Fruit fly (Drosophila melanogaster): Measurements from ENCODE around the gene CG13693.

Gene CG13693

DNA sequence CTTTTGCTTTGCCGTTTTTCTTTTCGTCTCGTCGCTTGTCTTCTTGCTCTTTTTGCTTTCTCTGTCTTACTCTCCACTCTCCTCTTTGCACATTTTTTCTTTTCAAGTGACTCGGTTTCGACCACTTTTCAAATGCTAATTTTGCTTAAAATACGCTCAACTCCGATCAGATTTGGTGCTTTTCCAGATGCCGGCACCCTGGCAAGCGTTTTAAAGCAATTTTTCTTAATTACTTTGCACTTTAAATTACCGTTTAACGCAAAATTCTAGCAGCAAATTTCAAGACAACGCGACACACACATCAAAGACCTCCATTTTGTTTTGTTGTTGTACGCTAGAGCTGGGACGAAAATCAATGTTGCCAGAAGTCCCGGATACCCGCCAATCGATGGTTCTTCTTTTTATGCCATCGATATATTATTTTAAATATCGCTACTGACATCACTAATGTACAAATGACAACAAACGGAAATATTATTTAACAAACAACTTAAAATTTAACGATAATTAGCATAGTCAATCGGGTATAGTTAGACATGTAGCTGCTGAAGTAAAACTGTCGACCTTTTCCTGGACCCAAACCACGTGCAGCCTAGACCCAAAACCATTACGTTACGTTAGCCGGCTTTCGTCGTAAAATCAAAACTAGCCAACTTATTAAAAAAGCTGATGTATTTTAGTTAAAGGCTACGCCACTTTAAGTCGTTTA, 18.4 kb downstream of the CG13693 start, which contains the start of gene kis (continued):
- TF ChIP-seq Vsx1 (GFP tag; optimal IDR thresholded peaks at IDR 0.05) (no peak), ATbp (GFP tag; optimal IDR thresholded peaks at IDR 0.05) (no peak), Kr (GFP tag; optimal IDR thresholded peaks at IDR 0.05) (no peak), CG17359 (tag; optimal IDR thresholded peaks at IDR 0.05) (peak; percentile 45), Eip74EF (GFP tag; optimal IDR thresholded peaks at IDR 0.05) (peak in 1 of 2 experiments; percentile 13), lbe (GFP tag; optimal IDR thresholded peaks at IDR 0.05) (peak; percentile 26), CG17186 (GFP tag; optimal IDR thresholded peaks at IDR 0.05) (peak; percentile 34), pum (GFP tag; optimal IDR thresholded peaks at IDR 0.05) (no peak), CG4820 (GFP tag; optimal IDR thresholded peaks at IDR 0.05) (no peak), otp (GFP tag; IDR thresholded peaks at IDR 0.05) (no peak), D19A (tag; optimal IDR thresholded peaks at IDR 0.05) (peak; percentile 22), CG4854 (GFP tag; optimal IDR thresholded peaks at IDR 0.05) (peak; percentile 30), croc (GFP tag; conservative IDR thresholded peaks at IDR 0.05) (no peak), Fer2 (tag; optimal IDR thresholded peaks at IDR 0.05) (no peak), mam (GFP tag; optimal IDR thresholded peaks at IDR 0.05) (peak; percentile 56), CG13624 (GFP tag; optimal IDR thresholded peaks at IDR 0.05) (peak; percentile 68), CG12769 (tag; optimal IDR thresholded peaks at IDR 0.05) (peak; percentile 70), HHEX (GFP tag; optimal IDR thresholded peaks at IDR 0.05) (no peak), tap (tag; optimal IDR thresholded peaks at IDR 0.05) (no peak), CG18476 (GFP tag; optimal IDR thresholded peaks at IDR 0.05) (peak; percentile 2), nom (GFP tag; optimal IDR thresholded peaks at IDR 0.05) (peak; percentile 84), zen2 (GFP tag; IDR thresholded peaks at IDR 0.05; ENCODE audit: partially characterized antibody) (peak; percentile 94), CG7372 (GFP tag; IDR thresholded peaks at IDR 0.05) (no peak), emc (GFP tag; optimal IDR thresholded peaks at IDR 0.05) (peak; percentile 10), CG1602 (GFP tag; optimal IDR thresholded peaks at IDR 0.05) (no peak), CkIIα-i1 (GFP tag; IDR thresholded peaks at IDR 0.05) (no peak), btn (GFP tag; optimal IDR thresholded peaks at IDR 0.05) (peak; percentile 2), CHES-1-like (GFP tag; optimal IDR thresholded peaks at IDR 0.05) (peak; percentile 76), Ets97D (GFP tag; optimal IDR thresholded peaks at IDR 0.05) (peak; percentile 94), Mrtf (GFP tag; IDR thresholded peaks at IDR 0.05) (no peak), CG11723 (GFP tag; optimal IDR thresholded peaks at IDR 0.05) (no peak), vvl (GFP tag; IDR thresholded peaks at IDR 0.05) (peak; percentile 57; the same call in 1 of the 2 replicates), CG13894 (tag; optimal IDR thresholded peaks at IDR 0.05) (peak; percentile 66), CG3847 (GFP tag; IDR thresholded peaks at IDR 0.05) (peak; percentile 61), CG30020 (tag; optimal IDR thresholded peaks at IDR 0.05) (peak; percentile 63), CG14014 (GFP tag; IDR thresholded peaks at IDR 0.05) (no peak), Hsf (GFP tag; optimal IDR thresholded peaks at IDR 0.05) (peak; percentile 59), CG30431 (GFP tag; optimal IDR thresholded peaks at IDR 0.05) (no peak), CTCF (GFP tag; optimal IDR thresholded peaks at IDR 0.05) (peak; percentile 54), gsb-n (tag; optimal IDR thresholded peaks at IDR 0.05) (peak; percentile 68), CG10979 (tag; optimal IDR thresholded peaks at IDR 0.05) (peak; percentile 1), CG33557 (GFP tag; optimal IDR thresholded peaks at IDR 0.05) (peak; percentile 8), CG2875 (GFP tag; optimal IDR thresholded peaks at IDR 0.05) (no peak), Atf3 (GFP tag; optimal IDR thresholded peaks at IDR 0.05) (no peak), phol (tag; optimal IDR thresholded peaks at IDR 0.05) (peak; percentile 99), sim (GFP tag; IDR thresholded peaks at IDR 0.05) (no peak), lab (GFP tag; optimal IDR thresholded peaks at IDR 0.05) (peak; percentile 66), CG32532 (GFP tag; IDR thresholded peaks at IDR 0.05) (peak; percentile 68), Taf1 (GFP tag; IDR thresholded peaks at IDR 0.05) (no peak), cad (GFP tag; optimal IDR thresholded peaks at IDR 0.05) (no peak)

Data from whole organism, embryonic.